Fruit fly (Drosophila melanogaster) S2 (cell line): ENCODE measurements around the gene Or67a.

Source experiments
- CG8478 ChIP-seq: fragments of >200 bp; optimal IDR thresholded peaks from 2 replicates; lab custom pipeline; 2018
- CTCF ChIP-seq, 2 experiments: fragments of >200 bp; optimal IDR thresholded peaks; 2 replicates each; lab custom pipeline; 2018

dm6 chr3L:9569194-9569593, 40.3 kb downstream of the Or67a start:
- TF ChIP-seq CTCF (optimal IDR thresholded peaks at IDR 0.05; lab: Kevin White, UChicago) (no peak), CG8478 (lab: Kevin White, UChicago) (no peak)
